Fruit fly (Drosophila melanogaster) whole organism, embryonic: Measurements from ENCODE around the gene topi.

Experiments used
- CG10366 ChIP-seq: fragments of 200-800 bp; sonication (Bioruptor generic); IDR thresholded peaks from 2 replicates; pipeline ENCODE4 v1.3.6; 2022; ENCODE audit warnings: missing biosample characterization, missing genetic modification characterization
- CG32772 ChIP-seq: fragments of 200-800 bp; sonication (Bioruptor generic); IDR thresholded peaks from 2 replicates; pipeline ENCODE4 v1.3.6; 2022; ENCODE audit warnings: missing biosample characterization, missing genetic modification characterization
- CG3407 ChIP-seq: fragments of 200-800 bp; sonication (Bioruptor generic); optimal IDR thresholded peaks from 2 replicates; lab custom pipeline; 2018; ENCODE audit warnings: missing biosample characterization, mild to moderate bottlenecking, missing genetic modification characterization
- Dll ChIP-seq: fragments of 200-800 bp; sonication (Bioruptor generic); IDR thresholded peaks from 4 replicates; pipeline ENCODE4 v1.3.6; 2022; ENCODE audit warnings: missing biosample characterization, missing genetic modification characterization; ENCODE audit not compliant: partially characterized antibody
- dimm ChIP-seq: fragments of 200-800 bp; sonication (Bioruptor generic); IDR thresholded peaks from 2 replicates; pipeline ENCODE4 v1.3.6; 2022; ENCODE audit warnings: missing biosample characterization, missing genetic modification characterization
- p53 ChIP-seq: fragments of 200-800 bp; sonication (Bioruptor generic); optimal IDR thresholded peaks from 2 replicates; lab custom pipeline; 2016; ENCODE audit warnings: missing biosample characterization, missing genetic modification characterization

DNA sequence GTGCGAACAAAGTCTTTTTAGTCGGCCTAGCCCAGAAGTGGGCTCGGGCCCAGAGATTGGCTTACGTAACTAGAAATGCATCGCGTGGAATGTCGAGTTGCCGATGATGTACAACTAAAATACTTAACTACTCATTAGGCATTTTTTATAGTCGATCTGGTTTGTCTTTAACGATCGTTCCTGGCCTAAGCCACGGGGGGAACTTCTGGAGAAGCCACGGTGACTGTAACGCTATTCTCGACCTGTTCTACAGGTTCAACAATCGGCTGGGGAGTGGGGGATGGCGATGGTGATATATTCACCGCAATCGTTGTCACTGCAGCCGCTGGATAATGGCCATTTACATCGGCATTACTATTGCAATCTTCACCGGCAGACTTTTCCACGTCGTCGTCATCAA, 28.7 kb upstream of the topi start, which contains the start of gene CG34409:
- TF ChIP-seq p53 (GFP tag; lab: Kevin White, UChicago) (no peak), CG32772 (GFP tag; lab: Robert Waterston, UW) (no peak), Dll (GFP tag; lab: Robert Waterston, UW) (no peak), dimm (no peak), CG10366 (GFP tag; lab: Robert Waterston, UW) (no peak), CG3407 (GFP tag; lab: Kevin White, UChicago) (no peak)
